Fruit fly (Drosophila melanogaster) whole organism, adult: ENCODE data around the gene asun.

Experiments
- CG11617 ChIP-seq: fragments of 200-800 bp; sonication (Bioruptor generic); optimal IDR thresholded peaks from 2 replicates; lab custom pipeline; 2017; ENCODE audit warnings: mild to moderate bottlenecking, missing biosample characterization, missing genetic modification reagents, missing genetic modification characterization
- CG12768 ChIP-seq: fragments of 200-800 bp; sonication (Bioruptor generic); optimal IDR thresholded peaks from 2 replicates; lab custom pipeline; 2017; ENCODE audit warnings: missing biosample characterization, missing genetic modification characterization, mild to moderate bottlenecking, moderate library complexity, missing genetic modification reagents
- CG14711 ChIP-seq: fragments of 200-800 bp; sonication (Bioruptor generic); optimal IDR thresholded peaks from 2 replicates; lab custom pipeline; 2018; ENCODE audit warnings: missing biosample characterization, mild to moderate bottlenecking, missing genetic modification characterization, moderate library complexity
- CG1620 ChIP-seq: fragments of 200-800 bp; sonication (Bioruptor generic); optimal IDR thresholded peaks from 2 replicates; lab custom pipeline; 2016; ENCODE audit warnings: missing biosample characterization, missing genetic modification characterization
- CG33017 ChIP-seq: fragments of 200-800 bp; sonication (Bioruptor generic); optimal IDR thresholded peaks from 2 replicates; lab custom pipeline; 2018; ENCODE audit warnings: missing biosample characterization, mild to moderate bottlenecking, missing genetic modification characterization, moderate library complexity
- CG5204 ChIP-seq: fragments of 200-800 bp; sonication (Bioruptor generic); optimal IDR thresholded peaks from 2 replicates; lab custom pipeline; 2016; ENCODE audit warnings: missing biosample characterization, missing genetic modification characterization
- CG7045 ChIP-seq: fragments of 200-800 bp; sonication (Bioruptor generic); optimal IDR thresholded peaks from 2 replicates; lab custom pipeline; 2017; ENCODE audit warnings: missing biosample characterization, mild to moderate bottlenecking, missing genetic modification characterization
- CG7101 ChIP-seq: fragments of 200-800 bp; sonication (Bioruptor generic); optimal IDR thresholded peaks from 2 replicates; lab custom pipeline; 2018; ENCODE audit warnings: missing biosample characterization, mild to moderate bottlenecking, missing genetic modification characterization, moderate library complexity
- Clk ChIP-seq: fragments of 200-800 bp; sonication (Bioruptor generic); optimal IDR thresholded peaks from 2 replicates; lab custom pipeline; 2017; ENCODE audit warnings: missing biosample characterization, missing genetic modification characterization
- Crg-1 ChIP-seq: fragments of 200-800 bp; sonication (Bioruptor generic); optimal IDR thresholded peaks from 2 replicates; lab custom pipeline; 2016; ENCODE audit warnings: missing biosample characterization, missing genetic modification characterization
- Hr96 ChIP-seq: fragments of 200-800 bp; sonication (Bioruptor generic); optimal IDR thresholded peaks from 2 replicates; lab custom pipeline; 2016; ENCODE audit warnings: missing biosample characterization, missing genetic modification characterization
- Mnt ChIP-seq: fragments of 200-800 bp; sonication (Bioruptor generic); optimal IDR thresholded peaks from 2 replicates; lab custom pipeline; 2016; ENCODE audit warnings: missing biosample characterization, mild to moderate bottlenecking, missing genetic modification characterization
- bab1 ChIP-seq: fragments of 200-800 bp; sonication (Bioruptor generic); optimal IDR thresholded peaks from 3 replicates; lab custom pipeline; 2019; ENCODE audit warnings: missing biosample characterization, mild to moderate bottlenecking, missing genetic modification characterization, moderate library complexity
- cic ChIP-seq: fragments of 200-800 bp; sonication (Bioruptor generic); optimal IDR thresholded peaks from 2 replicates; lab custom pipeline; 2017; ENCODE audit warnings: missing biosample characterization, mild to moderate bottlenecking, missing genetic modification characterization, moderate library complexity
- cnc ChIP-seq, 2 experiments: fragments of >200 bp; optimal IDR thresholded peaks; 2 replicates each; lab custom pipeline; 2017
- kay ChIP-seq: fragments of 200-800 bp; sonication (Bioruptor generic); peaks from one replicate; lab custom pipeline; 2016; ENCODE audit warnings: missing biosample characterization, missing genetic modification characterization, borderline replicate concordance
- ovo ChIP-seq: fragments of 200-800 bp; sonication (Bioruptor generic); optimal IDR thresholded peaks from 2 replicates; lab custom pipeline; 2016; ENCODE audit warnings: missing biosample characterization, missing genetic modification characterization
- pad ChIP-seq: fragments of 200-800 bp; sonication (Bioruptor generic); optimal IDR thresholded peaks from 3 replicates; lab custom pipeline; 2017; ENCODE audit warnings: missing biosample characterization, missing genetic modification characterization, mild to moderate bottlenecking, moderate library complexity, missing genetic modification reagents
- tj ChIP-seq: fragments of 200-800 bp; sonication (Bioruptor generic); optimal IDR thresholded peaks from 3 replicates; lab custom pipeline; 2017; ENCODE audit warnings: missing biosample characterization, mild to moderate bottlenecking, missing genetic modification characterization, moderate library complexity
- toe ChIP-seq: fragments of 200-800 bp; sonication (Bioruptor generic); optimal IDR thresholded peaks from 2 replicates; lab custom pipeline; 2016; ENCODE audit warnings: missing biosample characterization, missing genetic modification characterization

Gene asun

DNA sequence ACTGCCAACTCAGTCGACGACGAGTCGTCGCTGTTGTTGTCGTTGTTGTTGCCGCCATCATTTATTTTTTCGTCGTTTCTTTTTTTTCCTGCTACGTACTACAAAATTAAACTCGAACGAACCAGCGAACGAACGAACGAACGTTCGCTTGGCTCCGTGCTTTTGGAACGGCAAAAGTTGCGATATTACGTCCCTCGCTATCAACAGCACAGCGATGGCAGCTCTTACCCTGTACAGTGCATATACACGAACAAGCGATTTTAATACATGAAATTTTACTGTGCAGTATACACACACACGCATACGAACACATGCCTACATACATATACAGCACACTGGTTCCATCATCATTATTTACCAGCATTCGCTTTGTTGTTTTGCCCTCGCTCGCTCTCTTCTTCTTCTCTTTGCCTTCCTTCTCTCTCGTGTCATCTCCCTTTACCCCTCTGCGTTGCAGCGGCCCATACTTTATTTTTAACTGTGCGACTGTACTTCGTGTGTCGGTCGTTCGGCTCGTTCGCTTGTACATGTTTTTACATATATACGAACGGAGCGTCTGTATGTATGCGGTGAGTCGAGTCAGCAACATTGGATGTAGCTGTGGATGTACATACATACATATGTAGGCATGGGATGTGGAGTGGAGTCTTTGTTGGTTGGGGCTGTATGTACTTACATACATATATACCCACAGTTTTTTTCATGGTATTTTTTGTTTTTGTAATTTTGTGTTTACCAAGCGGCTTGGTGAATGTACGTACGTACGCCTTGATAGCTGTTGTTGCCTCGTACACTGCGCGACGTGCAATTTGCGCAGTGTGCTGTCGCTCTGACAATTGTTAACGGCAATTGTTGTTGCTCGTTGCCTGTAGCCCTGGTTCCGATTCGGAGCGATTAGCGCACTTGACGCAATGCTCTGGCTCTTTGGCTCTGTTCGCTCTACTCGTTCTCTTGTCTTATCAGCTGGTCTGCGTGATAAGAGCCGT is 13.9 kb upstream of the asun start:
- peak; percentile 52 for TF ChIP-seq bab1
- peak; percentile 94 for TF ChIP-seq cic (GFP tag; lab: Kevin White, UChicago)
- peak; percentile 47 for TF ChIP-seq CG14711 (tag; lab: Kevin White, UChicago)
- TF ChIP-seq Hr96 (GFP tag; lab: Kevin White, UChicago): peak; percentile 67
- TF ChIP-seq CG5204 (GFP tag; lab: Kevin White, UChicago): peak; percentile 70
- TF ChIP-seq CG33017 (tag; lab: Kevin White, UChicago): peak; percentile 54
- peak; percentile 58 for TF ChIP-seq CG11617 (GFP tag; lab: Kevin White, UChicago)
- peak; percentile 43 for TF ChIP-seq Clk (GFP tag; lab: Kevin White, UChicago)
- peak; percentile 99 for TF ChIP-seq kay (GFP tag; lab: Kevin White, UChicago)
- peak; percentile 23 for TF ChIP-seq Crg-1 (GFP tag; lab: Kevin White, UChicago)
- peak; percentile 70 for TF ChIP-seq CG1620 (GFP tag; lab: Kevin White, UChicago)
- TF ChIP-seq ovo (GFP tag; lab: Kevin White, UChicago): peak; percentile 37
- TF ChIP-seq cnc (optimal IDR thresholded peaks at IDR 0.05; lab: Kevin White, UChicago): no peak
- peak; percentile 41 for TF ChIP-seq CG7045 (GFP tag; lab: Kevin White, UChicago)
- peak; percentile 98 for TF ChIP-seq tj (GFP tag; lab: Kevin White, UChicago)
- peak; percentile 72 for TF ChIP-seq CG12768 (GFP tag; lab: Kevin White, UChicago)
- TF ChIP-seq Mnt (GFP tag; lab: Kevin White, UChicago): peak; percentile 84
- peak; percentile 69 for TF ChIP-seq toe (GFP tag; lab: Kevin White, UChicago)
- peak; percentile 64 for TF ChIP-seq CG7101 (tag; lab: Kevin White, UChicago)
- peak; percentile 97 for TF ChIP-seq pad (GFP tag; lab: Kevin White, UChicago)

DNA sequence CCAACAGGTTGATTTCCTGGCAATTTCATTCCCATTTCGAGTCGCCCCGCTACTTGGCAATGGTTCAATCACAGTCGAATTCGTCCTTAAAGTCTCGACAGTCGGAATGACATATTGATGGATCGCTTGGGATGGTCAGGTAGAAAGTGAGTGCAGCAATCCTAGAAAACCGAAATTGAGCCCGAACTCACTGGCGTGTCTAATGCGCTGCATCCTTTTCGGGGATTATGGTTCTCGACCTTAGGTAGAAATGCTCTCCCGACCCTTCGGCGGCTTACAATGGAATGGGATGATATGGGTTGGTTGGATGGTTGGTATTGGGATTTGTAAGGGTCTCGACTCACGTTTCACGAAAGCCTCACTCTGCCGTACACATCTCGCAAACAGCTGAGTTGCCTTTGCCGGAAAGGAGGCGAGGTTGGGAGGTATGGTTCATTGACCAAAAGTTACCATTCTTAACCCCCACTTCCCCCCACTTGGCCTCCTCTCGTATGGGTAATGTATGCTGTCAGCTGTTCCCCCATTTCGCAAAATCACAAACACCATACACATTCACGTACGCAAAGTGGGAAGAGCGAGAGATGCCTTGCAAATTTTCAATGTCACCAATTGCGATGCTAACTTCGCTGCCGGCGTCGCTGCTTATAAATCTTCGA is 12.7 kb upstream of the asun start:
- no peak for TF ChIP-seq cnc (optimal IDR thresholded peaks at IDR 0.05; lab: Kevin White, UChicago)
- peak; percentile 58 for TF ChIP-seq tj (GFP tag; lab: Kevin White, UChicago)
- no peak for TF ChIP-seq CG7045 (GFP tag; lab: Kevin White, UChicago)

DNA sequence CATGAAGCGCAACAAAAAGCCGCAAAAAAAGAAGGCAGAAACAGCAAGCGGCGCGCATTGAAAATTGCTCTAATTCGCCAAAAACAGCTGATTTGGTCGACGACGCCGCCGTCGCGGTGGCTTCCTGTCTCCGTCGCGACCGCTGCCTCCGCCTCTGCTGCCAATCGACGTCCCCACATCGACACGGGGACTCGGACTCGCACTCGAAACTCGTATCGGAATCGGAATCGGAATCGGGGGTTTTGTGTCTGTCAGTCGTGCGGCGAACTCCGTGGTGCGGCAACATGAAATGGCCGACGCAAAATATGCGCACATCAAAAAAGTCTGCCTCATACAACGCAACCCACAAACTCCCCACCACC is 12.2 kb upstream of the asun start:
- TF ChIP-seq tj (GFP tag; lab: Kevin White, UChicago) (peak; percentile 55), bab1 (no peak)

DNA sequence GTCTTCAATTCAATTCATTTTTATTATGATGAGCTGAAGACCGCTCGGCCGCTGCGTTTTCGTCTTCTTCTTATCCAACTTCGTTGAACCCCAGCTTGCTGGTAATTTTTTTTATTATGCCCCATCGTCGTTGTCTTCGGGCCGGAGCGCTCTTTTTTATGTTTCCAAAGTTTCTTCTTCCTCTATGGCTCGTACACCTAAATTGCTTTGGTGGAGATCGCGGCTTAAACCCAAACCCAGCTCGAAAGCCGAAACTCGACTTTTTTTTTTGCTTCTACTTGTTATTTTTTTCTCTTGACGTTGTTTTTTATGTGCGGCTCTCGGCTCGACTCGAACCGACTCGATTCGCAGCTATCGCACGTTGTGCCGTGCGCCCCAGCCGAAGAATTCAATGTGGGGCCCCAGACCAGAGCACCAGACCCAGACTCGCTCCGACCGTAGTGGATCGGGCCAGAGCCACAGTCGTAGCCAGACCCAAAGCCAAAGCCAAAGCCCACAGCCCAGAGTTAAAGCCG is 11.1 kb upstream of the asun start:
- TF ChIP-seq ovo (GFP tag; lab: Kevin White, UChicago) (no peak), CG5204 (GFP tag; lab: Kevin White, UChicago) (no peak), CG7045 (GFP tag; lab: Kevin White, UChicago) (no peak), cnc (optimal IDR thresholded peaks at IDR 0.05; lab: Kevin White, UChicago) (no peak), pad (GFP tag; lab: Kevin White, UChicago) (no peak), CG1620 (GFP tag; lab: Kevin White, UChicago) (no peak), CG11617 (GFP tag; lab: Kevin White, UChicago) (no peak)

DNA sequence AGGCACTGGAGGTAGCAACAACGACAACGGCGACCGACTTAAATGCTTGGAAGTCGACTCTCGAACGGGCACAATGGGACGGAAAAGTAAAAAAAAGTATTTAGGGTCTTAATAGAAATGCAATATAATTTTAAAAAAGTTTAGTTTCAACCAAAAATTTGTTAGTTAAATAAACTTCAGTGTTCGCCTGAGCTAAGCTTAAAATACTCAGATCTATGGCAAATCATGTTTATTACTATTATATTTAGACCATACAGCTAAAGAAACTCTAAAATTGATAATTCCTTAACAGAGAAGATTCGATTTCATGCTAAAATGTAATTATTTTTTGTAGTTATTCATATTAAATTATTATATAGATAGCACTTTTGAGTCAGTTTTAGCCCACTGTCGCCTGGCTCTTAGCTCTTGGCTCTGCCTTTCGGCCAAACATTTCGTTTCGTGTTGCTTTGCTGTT is 10.6 kb upstream of the asun start:
- TF ChIP-seq kay (GFP tag; lab: Kevin White, UChicago) (no peak), CG7101 (tag; lab: Kevin White, UChicago) (peak; percentile 27), Clk (GFP tag; lab: Kevin White, UChicago) (no peak), CG5204 (GFP tag; lab: Kevin White, UChicago) (no peak), CG11617 (GFP tag; lab: Kevin White, UChicago) (peak; percentile 61), CG7045 (GFP tag; lab: Kevin White, UChicago) (peak; percentile 34), pad (GFP tag; lab: Kevin White, UChicago) (peak; percentile 26), toe (GFP tag; lab: Kevin White, UChicago) (no peak), bab1 (peak; percentile 27), cic (GFP tag; lab: Kevin White, UChicago) (no peak), CG1620 (GFP tag; lab: Kevin White, UChicago) (no peak), CG33017 (tag; lab: Kevin White, UChicago) (peak; percentile 13)

DNA sequence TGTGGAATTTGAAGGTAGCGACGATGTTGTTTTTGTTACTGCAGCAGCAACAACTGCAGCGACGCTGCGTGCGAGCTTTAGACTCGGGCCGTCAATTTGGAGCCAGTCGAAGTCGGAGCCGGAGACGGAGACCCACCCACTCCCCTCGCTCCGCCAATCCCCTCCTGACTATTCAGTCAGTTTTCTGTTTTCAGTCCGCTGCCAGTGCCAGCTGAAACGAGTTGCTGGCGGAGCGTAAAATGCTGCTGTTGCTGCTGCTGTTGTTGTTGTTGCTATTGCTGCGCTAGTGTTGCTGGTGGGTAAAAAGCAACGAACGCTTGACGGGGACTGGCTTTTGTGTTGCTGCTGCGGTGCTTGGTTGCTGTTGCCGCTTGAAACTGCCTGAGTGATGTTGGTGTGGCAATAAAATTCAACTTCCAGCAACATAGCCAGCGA is 10.1 kb upstream of the asun start:
- TF ChIP-seq CG7045 (GFP tag; lab: Kevin White, UChicago): no peak
- TF ChIP-seq CG12768 (GFP tag; lab: Kevin White, UChicago): no peak
- TF ChIP-seq ovo (GFP tag; lab: Kevin White, UChicago): no peak
- peak; percentile 95 for TF ChIP-seq tj (GFP tag; lab: Kevin White, UChicago)
- no peak for TF ChIP-seq CG5204 (GFP tag; lab: Kevin White, UChicago)
- no peak for TF ChIP-seq kay (GFP tag; lab: Kevin White, UChicago)
- no peak for TF ChIP-seq Mnt (GFP tag; lab: Kevin White, UChicago)
